Worm (Caenorhabditis elegans) whole organism, early embryonic: Measurements from ENCODE around the gene clec-224.

ENCODE experiments used
- B0310.2 ChIP-seq: sonication (generic microtip); optimal IDR thresholded peaks from 2 replicates; lab custom pipeline; 2016; ENCODE audit warnings: mild to moderate bottlenecking, missing genetic modification characterization, missing compliant biosample characterization
- F13C5.2 ChIP-seq: sonication (generic microtip); optimal IDR thresholded peaks from 2 replicates; lab custom pipeline; 2017; ENCODE audit warnings: mild to moderate bottlenecking, missing genetic modification characterization, inconsistent platforms, missing compliant biosample characterization
- aly-1 ChIP-seq: sonication (generic microtip); optimal IDR thresholded peaks from 2 replicates; lab custom pipeline; 2016; ENCODE audit warnings: missing genetic modification characterization, missing compliant biosample characterization
- ama-1 ChIP-seq: fragments of 150-350 bp; optimal IDR thresholded peaks from 2 replicates; lab custom pipeline; 2014
- ceh-13 ChIP-seq: fragments of 200-800 bp; sonication (Bioruptor generic); optimal IDR thresholded peaks from 2 replicates; lab custom pipeline; 2018; ENCODE audit warnings: mild to moderate bottlenecking, missing genetic modification characterization, missing compliant biosample characterization
- ceh-36 ChIP-seq: sonication (generic microtip); optimal IDR thresholded peaks from 2 replicates; lab custom pipeline; 2016; ENCODE audit warnings: missing genetic modification characterization, inconsistent platforms, missing compliant biosample characterization
- ets-7 ChIP-seq: sonication (generic microtip); optimal IDR thresholded peaks from 2 replicates; lab custom pipeline; 2016; ENCODE audit warnings: missing genotype, missing genetic modification characterization, missing compliant biosample characterization
- flt-1 ChIP-seq: fragments of 200-800 bp; sonication (Bioruptor generic); IDR thresholded peaks from 2 replicates; pipeline ENCODE4 v1.3.6; 2022; ENCODE audit warnings: missing genetic modification characterization, missing compliant biosample characterization
- hmbx-1 ChIP-seq: sonication (generic microtip); optimal IDR thresholded peaks from 2 replicates; lab custom pipeline; 2016; ENCODE audit warnings: mild to moderate bottlenecking, missing genetic modification characterization, missing compliant biosample characterization
- hmg-4 ChIP-seq: fragments of 200-800 bp; sonication (Bioruptor generic); optimal IDR thresholded peaks from 2 replicates; lab custom pipeline; 2018; ENCODE audit warnings: mild to moderate bottlenecking, missing genetic modification characterization, missing compliant biosample characterization
- hnd-1 ChIP-seq: sonication (generic microtip); optimal IDR thresholded peaks from 2 replicates; lab custom pipeline; 2016; ENCODE audit warnings: missing genetic modification characterization, missing compliant biosample characterization
- pes-1 ChIP-seq: fragments of 200-800 bp; sonication (Bioruptor generic); IDR thresholded peaks from 2 replicates; pipeline ENCODE4 v1.3.6; 2022; ENCODE audit warnings: missing genetic modification reagents, missing genetic modification characterization, missing compliant biosample characterization
- scrt-1 ChIP-seq: fragments of 200-800 bp; sonication (Bioruptor generic); IDR thresholded peaks from 2 replicates; pipeline ENCODE4 v1.3.6; 2022; ENCODE audit warnings: missing genetic modification characterization, missing compliant biosample characterization
- sea-1 ChIP-seq: fragments of 200-800 bp; sonication (Bioruptor generic); conservative IDR thresholded peaks from 2 replicates; pipeline ENCODE4 v1.3.6; 2022; ENCODE audit warnings: missing genetic modification characterization, missing compliant biosample characterization
- tbx-11 ChIP-seq: fragments of 200-800 bp; sonication (Bioruptor generic); IDR thresholded peaks from 2 replicates; pipeline ENCODE4 v1.3.6; 2022; ENCODE audit warnings: missing genetic modification characterization, missing compliant biosample characterization
- tbx-37 ChIP-seq: fragments of 200-800 bp; sonication (Bioruptor generic); conservative IDR thresholded peaks from 2 replicates; pipeline ENCODE4 v1.3.6; 2022; ENCODE audit warnings: missing genetic modification reagents, missing genetic modification characterization, missing compliant biosample characterization
- tra-4 ChIP-seq: sonication (generic microtip); optimal IDR thresholded peaks from 2 replicates; lab custom pipeline; 2017; ENCODE audit warnings: missing genetic modification characterization, missing compliant biosample characterization

Gene clec-224

ce11 chrV:12183854-12184253 lies 4.6 kb upstream of the clec-224 start, which contains the start of gene usip-1:
Gene usip-1 (minus strand): TSS chrV:12184194.
- TF ChIP-seq scrt-1 (GFP tag; lab: Robert Waterston, UW) (no peak), ama-1 (lab: Kevin White, UChicago) (no peak), tra-4 (tag; lab: Kevin White, UChicago) (no peak), F13C5.2 (tag; lab: Kevin White, UChicago) (no peak), hnd-1 (tag; lab: Kevin White, UChicago) (no peak), tbx-37 (GFP tag; lab: Robert Waterston, UW) (no peak), ceh-13 (GFP tag; lab: Kevin White, UChicago) (no peak), hmg-4 (no peak), ets-7 (tag; lab: Kevin White, UChicago) (no peak), sea-1 (GFP tag; lab: Robert Waterston, UW) (no peak), flt-1 (GFP tag; lab: Robert Waterston, UW) (no peak)

ce11 chrV:12181310-12181709 lies 2.1 kb upstream of the clec-224 start, which contains the start of gene elpc-3:
Gene elpc-3 (minus strand): TSS chrV:12181410.
- TF ChIP-seq tra-4 (tag; lab: Kevin White, UChicago) (no peak), ceh-36 (tag; lab: Kevin White, UChicago) (no peak), ets-7 (tag; lab: Kevin White, UChicago) (no peak), flt-1 (GFP tag; lab: Robert Waterston, UW) (no peak), F13C5.2 (tag; lab: Kevin White, UChicago) (no peak), sea-1 (GFP tag; lab: Robert Waterston, UW) (no peak), hmbx-1 (no peak), ama-1 (lab: Kevin White, UChicago) (no peak), hnd-1 (tag; lab: Kevin White, UChicago) (no peak), aly-1 (tag; lab: Kevin White, UChicago) (no peak), hmg-4 (no peak), tbx-37 (GFP tag; lab: Robert Waterston, UW) (no peak), tbx-11 (no peak), pes-1 (GFP tag; lab: Robert Waterston, UW) (no peak), scrt-1 (GFP tag; lab: Robert Waterston, UW) (no peak), B0310.2 (tag; lab: Kevin White, UChicago) (no peak), ceh-13 (GFP tag; lab: Kevin White, UChicago) (no peak)

- TF ChIP-seq hnd-1 (tag; lab: Kevin White, UChicago) (no peak), ama-1 (lab: Kevin White, UChicago) (no peak), F13C5.2 (tag; lab: Kevin White, UChicago) (no peak), hmbx-1 (no peak), tbx-37 (GFP tag; lab: Robert Waterston, UW) (no peak), tbx-11 (no peak), tra-4 (tag; lab: Kevin White, UChicago) (no peak), ceh-13 (GFP tag; lab: Kevin White, UChicago) (no peak)
Observed at ce11 chrV:12170114-12170513, 9.1 kb downstream of the clec-224 start, which contains the start of gene ZK863.1. Gene ZK863.1 (minus strand): TSS chrV:12170214.

- TF ChIP-seq tbx-37 (GFP tag; lab: Robert Waterston, UW) (no peak), hnd-1 (tag; lab: Kevin White, UChicago) (no peak), sea-1 (GFP tag; lab: Robert Waterston, UW) (no peak), scrt-1 (GFP tag; lab: Robert Waterston, UW) (no peak), tra-4 (tag; lab: Kevin White, UChicago) (no peak), ama-1 (lab: Kevin White, UChicago) (no peak), ceh-36 (tag; lab: Kevin White, UChicago) (no peak), ets-7 (tag; lab: Kevin White, UChicago) (no peak), B0310.2 (tag; lab: Kevin White, UChicago) (no peak), F13C5.2 (tag; lab: Kevin White, UChicago) (no peak), flt-1 (GFP tag; lab: Robert Waterston, UW) (no peak), hmg-4 (no peak), aly-1 (tag; lab: Kevin White, UChicago) (no peak), hmbx-1 (no peak), ceh-13 (GFP tag; lab: Kevin White, UChicago) (no peak), pes-1 (GFP tag; lab: Robert Waterston, UW) (no peak)
Observed at ce11 chrV:12167653-12168052, 11.6 kb downstream of the clec-224 start, which contains the start of gene col-37. Gene col-37 (minus strand): TSS chrV:12167753.

ce11 chrV:12167031-12167430 lies 12.2 kb downstream of the clec-224 start:
- TF ChIP-seq aly-1 (tag; lab: Kevin White, UChicago) (peak; percentile 8), scrt-1 (GFP tag; lab: Robert Waterston, UW) (no peak)

- no peak for TF ChIP-seq ets-7 (tag; lab: Kevin White, UChicago)
- no peak for TF ChIP-seq B0310.2 (tag; lab: Kevin White, UChicago)
- no peak for TF ChIP-seq pes-1 (GFP tag; lab: Robert Waterston, UW)
- no peak for TF ChIP-seq hmg-4
- TF ChIP-seq F13C5.2 (tag; lab: Kevin White, UChicago), result no peak
- TF ChIP-seq tbx-37 (GFP tag; lab: Robert Waterston, UW), result no peak
- TF ChIP-seq flt-1 (GFP tag; lab: Robert Waterston, UW), result no peak
- no peak for TF ChIP-seq ceh-36 (tag; lab: Kevin White, UChicago)
- no peak for TF ChIP-seq aly-1 (tag; lab: Kevin White, UChicago)
Observed at ce11 chrV:12162906-12163305, 16.3 kb downstream of the clec-224 start, which contains the start of gene srj-4. Gene srj-4 (plus strand): TSS chrV:12163206.

ce11 chrV:12162220-12162619 lies 17.0 kb downstream of the clec-224 start, which contains the start of gene C27A7.5:
Gene C27A7.5 (minus strand): TSS chrV:12162320.
- no peak for TF ChIP-seq ets-7 (tag; lab: Kevin White, UChicago)
- TF ChIP-seq tbx-11, result no peak
- no peak for TF ChIP-seq sea-1 (GFP tag; lab: Robert Waterston, UW)
- no peak for TF ChIP-seq tra-4 (tag; lab: Kevin White, UChicago)
- no peak for TF ChIP-seq ceh-13 (GFP tag; lab: Kevin White, UChicago)
- no peak for TF ChIP-seq flt-1 (GFP tag; lab: Robert Waterston, UW)
